Worm (Caenorhabditis elegans) whole organism, L4/young adult: Measurements from ENCODE around the gene BE10.5.

Experiments
- dao-5 ChIP-seq: sonication (generic microtip); optimal IDR thresholded peaks from 2 replicates; lab custom pipeline; 2016; ENCODE audit warnings: missing genotype, missing genetic modification characterization, moderate library complexity, missing compliant biosample characterization
- him-1 ChIP-seq: sonication (generic microtip); optimal IDR thresholded peaks from 2 replicates; lab custom pipeline; 2016; ENCODE audit warnings: missing genotype, missing genetic modification reagents, missing genetic modification characterization, missing compliant biosample characterization

DNA sequence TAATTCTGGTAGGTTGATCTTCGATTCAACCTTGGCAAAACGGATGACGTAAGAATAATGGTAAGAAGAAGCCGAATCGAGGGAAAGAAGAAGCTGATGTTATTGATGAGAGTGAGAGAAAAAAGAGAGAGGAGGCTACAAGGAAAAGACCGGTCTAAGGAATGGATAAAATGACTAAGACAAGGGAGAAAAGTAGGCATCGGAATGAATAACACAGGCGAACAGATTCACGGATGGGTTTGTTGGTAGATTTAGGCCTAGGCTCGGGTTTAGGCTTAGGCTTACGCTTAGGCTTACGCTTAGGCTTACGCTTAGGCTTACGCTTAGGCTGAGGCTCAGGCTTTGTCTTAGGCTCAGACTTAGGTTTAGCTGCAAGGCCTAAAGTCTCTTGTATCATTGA lies 8.1 kb downstream of the BE10.5 start, which contains the start of gene agmo-1:
- no peak for TF ChIP-seq dao-5 (tag; lab: Kevin White, UChicago)
- TF ChIP-seq him-1 (tag; lab: Kevin White, UChicago), result no peak
